Fruit fly (Drosophila melanogaster): ENCODE results near the gene Pmi.

Gene Pmi

dm6 chr3L:5796493-5796998 is 16.7 kb downstream of the Pmi start, which contains the start of gene Tektin-C (continued):
- TF ChIP-seq Meics (GFP tag; optimal IDR thresholded peaks at IDR 0.05) (no peak), CG4730 (GFP tag; IDR thresholded peaks at IDR 0.05) (no peak), CG1603 (tag; optimal IDR thresholded peaks at IDR 0.05) (no peak), Hr39 (optimal IDR thresholded peaks at IDR 0.05) (no peak)

- TF ChIP-seq Bteb2 (GFP tag; optimal IDR thresholded peaks at IDR 0.05): no peak
- peak; percentile 23; the same call in 1 of the 2 replicates for TF ChIP-seq CG32532 (GFP tag; IDR thresholded peaks at IDR 0.05)
- no peak for TF ChIP-seq ind (GFP tag; optimal IDR thresholded peaks at IDR 0.05)
- no peak for TF ChIP-seq Abd-B (GFP tag; optimal IDR thresholded peaks at IDR 0.05)
- TF ChIP-seq E2f2 (GFP tag; IDR thresholded peaks at IDR 0.05): 0 out of 2 replicates have a peak, but pooled peaks have one; percentile 6
- TF ChIP-seq Taf1 (GFP tag; IDR thresholded peaks at IDR 0.05): no peak
- no peak for TF ChIP-seq Mes4 (GFP tag; optimal IDR thresholded peaks at IDR 0.05)
- 0 out of 3 replicates have a peak, but pooled peaks have one; percentile 25 for TF ChIP-seq CG6791 (GFP tag; IDR thresholded peaks at IDR 0.05; ENCODE audit: partially characterized antibody)
- no peak for TF ChIP-seq CG1792 (GFP tag; optimal IDR thresholded peaks at IDR 0.05)
- peak; percentile 31; the same call in 1 of the 2 replicates for TF ChIP-seq CG13287 (GFP tag; IDR thresholded peaks at IDR 0.05; ENCODE audit: partially characterized antibody)
- peak; percentile 70 for TF ChIP-seq cad (GFP tag; optimal IDR thresholded peaks at IDR 0.05)
- TF ChIP-seq Nf-YB (GFP tag; optimal IDR thresholded peaks at IDR 0.05): no peak
- TF ChIP-seq ranshi (GFP tag; IDR thresholded peaks at IDR 0.05): no peak
- TF ChIP-seq Hr39 (optimal IDR thresholded peaks at IDR 0.05): no peak
- TF ChIP-seq sens (GFP tag): peak; percentile 20
- peak; percentile 29; the same call in 1 of the 2 replicates for TF ChIP-seq tna (GFP tag; IDR thresholded peaks at IDR 0.05; ENCODE audit: partially characterized antibody)
- TF ChIP-seq h (optimal IDR thresholded peaks at IDR 0.05): no peak
- no peak for TF ChIP-seq klu (GFP tag; IDR thresholded peaks at IDR 0.05)
- no peak for TF ChIP-seq pnt (GFP tag; optimal IDR thresholded peaks at IDR 0.05)
- TF ChIP-seq BtbVII (GFP tag; optimal IDR thresholded peaks at IDR 0.05): no peak
- TF ChIP-seq Bgb (GFP tag; IDR thresholded peaks at IDR 0.05; ENCODE audit: partially characterized antibody): no peak
- peak; percentile 37; the same call in 1 of the 3 replicates for TF ChIP-seq CG34224 (GFP tag; IDR thresholded peaks at IDR 0.05; ENCODE audit: partially characterized antibody)
- TF ChIP-seq chinmo (GFP tag; IDR thresholded peaks at IDR 0.05; ENCODE audit: partially characterized antibody): peak; percentile 68; the same call in 1 of the 4 replicates
- TF ChIP-seq amos (GFP tag; IDR thresholded peaks at IDR 0.05; ENCODE audit: partially characterized antibody): peak; percentile 25; the same call in 1 of the 2 replicates
- TF ChIP-seq crol (GFP tag; IDR thresholded peaks at IDR 0.05): peak; percentile 87
- peak; percentile 34 for TF ChIP-seq gcm (GFP tag; optimal IDR thresholded peaks at IDR 0.05)
- TF ChIP-seq emc (GFP tag; optimal IDR thresholded peaks at IDR 0.05): no peak
- 0 out of 3 replicates have a peak, but pooled peaks have one; percentile 21 for TF ChIP-seq knrl (GFP tag; IDR thresholded peaks at IDR 0.05; ENCODE audit: partially characterized antibody)
- no peak for TF ChIP-seq nmo (GFP tag; optimal IDR thresholded peaks at IDR 0.05)
- peak; percentile 98 for TF ChIP-seq CG6654 (GFP tag; optimal IDR thresholded peaks at IDR 0.05)
These were observed 17.4 kb downstream of the Pmi start for dm6 chr3L:5797274-5797673.

- TF ChIP-seq Vsx1 (GFP tag; optimal IDR thresholded peaks at IDR 0.05) (no peak), Doc3 (GFP tag; IDR thresholded peaks at IDR 0.05; ENCODE audit: partially characterized antibody) (no peak), CG9215 (GFP tag; IDR thresholded peaks at IDR 0.05) (no peak), vvl (GFP tag; IDR thresholded peaks at IDR 0.05) (peak; percentile 35; the same call in 1 of the 2 replicates), CG11723 (GFP tag; optimal IDR thresholded peaks at IDR 0.05) (no peak), Drgx (GFP tag; IDR thresholded peaks at IDR 0.05) (0 out of 2 replicates have a peak, but pooled peaks have one; percentile 34), CG2712 (tag; optimal IDR thresholded peaks at IDR 0.05) (no peak), crol (GFP tag; IDR thresholded peaks at IDR 0.05) (no peak), CG18476 (GFP tag; optimal IDR thresholded peaks at IDR 0.05) (no peak), hkb (optimal IDR thresholded peaks at IDR 0.05) (no peak), hkb (GFP tag; IDR thresholded peaks at IDR 0.05) (no peak), CG10209 (GFP tag; optimal IDR thresholded peaks at IDR 0.05) (no peak), CG14860 (GFP tag; IDR thresholded peaks at IDR 0.05; ENCODE audit: partially characterized antibody) (no peak), CG3407 (GFP tag; optimal IDR thresholded peaks at IDR 0.05) (no peak), inv (GFP tag; IDR thresholded peaks at IDR 0.05; ENCODE audit: partially characterized antibody) (no peak), CG14050 (GFP tag; IDR thresholded peaks at IDR 0.05) (no peak), HHEX (GFP tag; optimal IDR thresholded peaks at IDR 0.05) (no peak)
These were observed 22.2 kb downstream of the Pmi start for dm6 chr3L:5802063-5802531.

Data from whole organism, embryonic.